Fruit fly (Drosophila melanogaster): ENCODE data around the gene CG9147.

CG9147 gene

DNA sequence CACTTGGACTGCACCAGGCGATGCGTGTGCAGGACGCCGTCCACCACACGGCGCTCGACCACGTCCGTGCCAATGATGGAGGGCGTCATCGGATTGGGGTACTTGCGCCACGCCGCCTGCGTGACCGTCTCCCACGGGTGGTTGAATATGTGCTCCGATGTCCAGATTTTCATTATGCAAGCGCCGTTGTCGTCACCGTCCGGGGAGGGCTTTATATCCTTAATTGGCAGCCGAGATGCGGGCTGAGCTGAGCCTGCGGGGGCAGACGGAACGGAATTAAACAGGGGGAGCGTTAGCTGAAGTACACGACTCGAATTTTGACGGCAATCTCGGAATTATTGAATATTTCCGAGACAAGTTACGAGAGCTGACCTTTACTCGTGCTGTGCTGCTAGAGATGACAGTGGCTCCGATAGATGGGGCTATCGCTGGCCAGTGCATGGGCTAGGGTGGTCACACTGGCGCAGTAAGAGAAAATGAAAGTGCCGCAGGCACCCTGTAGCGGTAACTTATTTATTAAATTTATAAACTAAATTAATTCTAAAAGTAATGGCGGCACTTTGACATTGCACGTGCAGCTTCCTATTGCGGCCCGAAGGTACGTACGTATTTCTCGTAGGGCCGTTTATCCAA is 18.2 kb upstream of the CG9147 start, which contains the start of gene IPIP (continued):
- peak; percentile 90 for TF ChIP-seq Sry-δ (GFP tag; optimal IDR thresholded peaks at IDR 0.05)
- TF ChIP-seq Dbx (GFP tag; IDR thresholded peaks at IDR 0.05), result peak; percentile 52; the same call in 2 of the 3 replicates
- TF ChIP-seq Gug (GFP tag; IDR thresholded peaks at IDR 0.05), result peak; percentile 63; the same call in 1 of the 4 replicates
- TF ChIP-seq CG17328 (GFP tag; IDR thresholded peaks at IDR 0.05), result peak; percentile 55; the same call in 1 of the 2 replicates
- TF ChIP-seq CG18262 (tag; optimal IDR thresholded peaks at IDR 0.05), result peak; percentile 12
- TF ChIP-seq ci (GFP tag; IDR thresholded peaks at IDR 0.05), result peak; percentile 79
- peak; percentile 46 for TF ChIP-seq CG2712 (tag; optimal IDR thresholded peaks at IDR 0.05)
- 0 out of 3 replicates have a peak, but pooled peaks have one; percentile 20 for TF ChIP-seq CG6175 (GFP tag; IDR thresholded peaks at IDR 0.05)
- no peak for TF ChIP-seq CG1792 (GFP tag; optimal IDR thresholded peaks at IDR 0.05)
- TF ChIP-seq CG17385 (GFP tag; optimal IDR thresholded peaks at IDR 0.05), result peak; percentile 22
- no peak for TF ChIP-seq D19B (GFP tag; optimal IDR thresholded peaks at IDR 0.05)
- TF ChIP-seq sens (GFP tag), result peak; percentile 25
- peak; percentile 95 for TF ChIP-seq Ets65A (GFP tag)
- peak; percentile 28 for TF ChIP-seq Dp (GFP tag; optimal IDR thresholded peaks at IDR 0.05)
- TF ChIP-seq CG15601 (tag; optimal IDR thresholded peaks at IDR 0.05), result no peak
- TF ChIP-seq CoRest (tag; optimal IDR thresholded peaks at IDR 0.05), result no peak
- peak; percentile 0 for TF ChIP-seq CG10979 (tag; optimal IDR thresholded peaks at IDR 0.05)
- TF ChIP-seq CG13424 (tag; optimal IDR thresholded peaks at IDR 0.05), result peak; percentile 17
- TF ChIP-seq Drgx (GFP tag; IDR thresholded peaks at IDR 0.05), result no peak
- peak in 1 of 2 experiments; percentile 84 for TF ChIP-seq Hr78 (GFP tag; optimal IDR thresholded peaks at IDR 0.05)
- no peak for TF ChIP-seq repo (GFP tag; optimal IDR thresholded peaks at IDR 0.05)
- peak; percentile 74; the same call in 3 of the 4 replicates for TF ChIP-seq Dll (GFP tag; IDR thresholded peaks at IDR 0.05; ENCODE audit: partially characterized antibody)
- TF ChIP-seq zen2 (GFP tag; IDR thresholded peaks at IDR 0.05; ENCODE audit: partially characterized antibody), result peak; percentile 54; the same call in 1 of the 3 replicates
- peak; percentile 63 for TF ChIP-seq CG6272 (GFP tag; IDR thresholded peaks at IDR 0.05)
- TF ChIP-seq CG16815 (GFP tag; optimal IDR thresholded peaks at IDR 0.05), result no peak
- peak; percentile 33; the same call in 1 of the 2 replicates for TF ChIP-seq Adf1 (GFP tag; IDR thresholded peaks at IDR 0.05)
- TF ChIP-seq disco-r (GFP tag; optimal IDR thresholded peaks at IDR 0.05), result no peak
- peak; percentile 79 for TF ChIP-seq stwl (tag; optimal IDR thresholded peaks at IDR 0.05)
- TF ChIP-seq CG1233 (GFP tag; optimal IDR thresholded peaks at IDR 0.05), result peak; percentile 53
- TF ChIP-seq CG17802 (tag; optimal IDR thresholded peaks at IDR 0.05), result peak; percentile 3
- no peak for TF ChIP-seq CG1602 (GFP tag; optimal IDR thresholded peaks at IDR 0.05)
- TF ChIP-seq CG2129 (GFP tag; IDR thresholded peaks at IDR 0.05; ENCODE audit: partially characterized antibody), result peak; percentile 41
- TF ChIP-seq da (GFP tag; optimal IDR thresholded peaks at IDR 0.05), result no peak
- no peak for TF ChIP-seq luna (GFP tag; optimal IDR thresholded peaks at IDR 0.05)
- no peak for TF ChIP-seq CG6683 (GFP tag; optimal IDR thresholded peaks at IDR 0.05)
- TF ChIP-seq CG11504 (tag; optimal IDR thresholded peaks at IDR 0.05), result no peak
- peak; percentile 28 for TF ChIP-seq CG13624 (GFP tag; optimal IDR thresholded peaks at IDR 0.05)
- peak; percentile 51; the same call in 1 of the 3 replicates for TF ChIP-seq H15 (GFP tag; IDR thresholded peaks at IDR 0.05)
- 0 out of 2 replicates have a peak, but pooled peaks have one; percentile 50 for TF ChIP-seq CG16779 (GFP tag; IDR thresholded peaks at IDR 0.05)
- TF ChIP-seq slbo (GFP tag; IDR thresholded peaks at IDR 0.05), result peak; percentile 66
- TF ChIP-seq Usf (GFP tag; optimal IDR thresholded peaks at IDR 0.05), result no peak
- TF ChIP-seq CG9817 (tag; optimal IDR thresholded peaks at IDR 0.05), result peak; percentile 32
- TF ChIP-seq CG17912 (GFP tag; optimal IDR thresholded peaks at IDR 0.05), result no peak
- peak; percentile 13 for TF ChIP-seq CTCF (GFP tag; optimal IDR thresholded peaks at IDR 0.05)
- peak; percentile 15 for TF ChIP-seq CG18599 (GFP tag; optimal IDR thresholded peaks at IDR 0.05)
- TF ChIP-seq so (GFP tag; IDR thresholded peaks at IDR 0.05), result peak; percentile 44; the same call in 2 of the 3 replicates
- 0 out of 2 replicates have a peak, but pooled peaks have one; percentile 37 for TF ChIP-seq CG11085 (GFP tag; IDR thresholded peaks at IDR 0.05)
- no peak for TF ChIP-seq CG11695 (GFP tag; IDR thresholded peaks at IDR 0.05)
- TF ChIP-seq CG13287 (GFP tag; IDR thresholded peaks at IDR 0.05; ENCODE audit: partially characterized antibody), result peak; percentile 83

Measured in whole organism, embryonic.